Worm (Caenorhabditis elegans) whole organism, L4 larva: ENCODE data around the gene C03B1.10.
A peak's percentile ranks its signal among the peaks of the same experiment; 100 is the strongest.

ENCODE experiments used
- F26F4.8 ChIP-seq: fragments of 200-800 bp; sonication (Bioruptor generic); conservative IDR thresholded peaks from 2 replicates; pipeline ENCODE4 v1.3.6; 2022; ENCODE audit warnings: missing genetic modification characterization, missing compliant biosample characterization
- F44E2.7 ChIP-seq: fragments of 200-800 bp; sonication (Bioruptor generic); IDR thresholded peaks from 2 replicates; pipeline ENCODE4 v2.1.2; 2022; ENCODE audit warnings: missing genetic modification characterization, missing compliant biosample characterization
- F49E8.2 ChIP-seq: sonication (generic microtip); optimal IDR thresholded peaks from 2 replicates; lab custom pipeline; 2016; ENCODE audit warnings: missing compliant biosample characterization, mild to moderate bottlenecking, missing genetic modification characterization, borderline replicate concordance
- R02D3.7 ChIP-seq: fragments of 150-350 bp; sonication (generic microtip); optimal IDR thresholded peaks from 3 replicates; lab custom pipeline; 2014; ENCODE audit warnings: missing biosample characterization, missing genetic modification characterization
- T20F7.1 ChIP-seq: fragments of 200-800 bp; sonication (Bioruptor generic); optimal IDR thresholded peaks from 2 replicates; lab custom pipeline; 2018; ENCODE audit warnings: mild to moderate bottlenecking, missing genetic modification characterization, missing compliant biosample characterization
- Y48G9A.11 ChIP-seq: fragments of 200-800 bp; sonication (Bioruptor generic); IDR thresholded peaks from 2 replicates; pipeline ENCODE4 v1.3.6; 2022; ENCODE audit warnings: missing genetic modification reagents, missing genetic modification characterization, missing compliant biosample characterization
- Y75B8A.6 ChIP-seq: fragments of 200-800 bp; sonication (Bioruptor generic); IDR thresholded peaks from 2 replicates; pipeline ENCODE4 v1.3.6; 2022; ENCODE audit warnings: missing genetic modification reagents, missing genetic modification characterization, missing compliant biosample characterization
- ZK337.2 ChIP-seq: fragments of 200-800 bp; sonication (Bioruptor generic); IDR thresholded peaks from 2 replicates; pipeline ENCODE4 v1.3.6; 2022; ENCODE audit warnings: missing genetic modification reagents, missing genetic modification characterization, missing compliant biosample characterization
- aha-1 ChIP-seq: fragments of 150-350 bp; peaks from one replicate; lab custom pipeline; 2014; ENCODE audit warnings: missing biosample characterization, missing genetic modification characterization
- aly-2 ChIP-seq: sonication (generic microtip); optimal IDR thresholded peaks from 2 replicates; lab custom pipeline; 2018; ENCODE audit warnings: missing biosample characterization, missing genetic modification characterization
- ceh-28 ChIP-seq: fragments of 150-350 bp; optimal IDR thresholded peaks from 2 replicates; lab custom pipeline; 2014; ENCODE audit warnings: missing biosample characterization, missing genetic modification reagents, missing genetic modification characterization
- ceh-32 ChIP-seq: sonication (generic microtip); optimal IDR thresholded peaks from 2 replicates; lab custom pipeline; 2016; ENCODE audit warnings: mild to moderate bottlenecking, missing genetic modification characterization, missing compliant biosample characterization; ENCODE audit not compliant: poor library complexity
- ceh-44 ChIP-seq: fragments of 200-800 bp; sonication (Bioruptor generic); IDR thresholded peaks from 2 replicates; pipeline ENCODE4 v1.3.6; 2022; ENCODE audit warnings: missing genetic modification reagents, missing genetic modification characterization, missing compliant biosample characterization
- cey-2 ChIP-seq: sonication (generic microtip); optimal IDR thresholded peaks from 3 replicates; lab custom pipeline; 2017; ENCODE audit warnings: missing genetic modification characterization, mild to moderate bottlenecking, missing compliant biosample characterization, antibody characterized with exemption, borderline replicate concordance; ENCODE audit not compliant: insufficient read depth
- ctbp-1 ChIP-seq: fragments of 200-800 bp; sonication (Bioruptor generic); IDR thresholded peaks from 2 replicates; pipeline ENCODE4 v1.3.6; 2022; ENCODE audit warnings: missing genetic modification reagents, missing genetic modification characterization, missing compliant biosample characterization
- daf-12 ChIP-seq: fragments of 150-350 bp; optimal IDR thresholded peaks from 2 replicates; lab custom pipeline; 2014; ENCODE audit warnings: missing biosample characterization, missing genetic modification reagents, missing genetic modification characterization
- daf-16 ChIP-seq, 3 experiments: sonication (generic microtip); optimal IDR thresholded peaks; 2 replicates each; lab custom pipeline; 2016 to 2017; ENCODE audit warnings: missing genetic modification characterization in 3 of 3, missing genetic modification reagents in 3 of 3, mild to moderate bottlenecking in 2 of 3, missing compliant biosample characterization in 2 of 3, missing biosample characterization in 1 of 3, moderate library complexity in 1 of 3
- dmd-6 ChIP-seq: fragments of 200-800 bp; sonication (Bioruptor generic); IDR thresholded peaks from 2 replicates; pipeline ENCODE4 v1.3.6; 2022; ENCODE audit warnings: missing genetic modification reagents, missing genetic modification characterization, missing compliant biosample characterization
- dmd-8 ChIP-seq: fragments of 200-800 bp; sonication (Bioruptor generic); IDR thresholded peaks from 2 replicates; pipeline ENCODE4 v1.3.6; 2022; ENCODE audit warnings: missing genetic modification characterization, missing compliant biosample characterization
- duxl-1 ChIP-seq: sonication (generic microtip); optimal IDR thresholded peaks from 2 replicates; lab custom pipeline; 2016; ENCODE audit warnings: mild to moderate bottlenecking, missing genetic modification characterization, moderate library complexity, missing compliant biosample characterization; ENCODE audit not compliant: poor library complexity
- dve-1 ChIP-seq: sonication (generic microtip); optimal IDR thresholded peaks from 2 replicates; lab custom pipeline; 2017; ENCODE audit warnings: antibody characterized with exemption, mild to moderate bottlenecking, missing genetic modification characterization, missing compliant biosample characterization; ENCODE audit not compliant: insufficient read depth
- egl-27 ChIP-seq: sonication (generic microtip); optimal IDR thresholded peaks from 3 replicates; lab custom pipeline; 2017; ENCODE audit warnings: missing biosample characterization, missing genetic modification reagents, missing genetic modification characterization
- egl-43 ChIP-seq: fragments of 200-800 bp; sonication (Bioruptor generic); IDR thresholded peaks from 2 replicates; pipeline ENCODE4 v1.3.6; 2022; ENCODE audit warnings: missing genetic modification reagents, missing genetic modification characterization, missing compliant biosample characterization
- gei-8 ChIP-seq: fragments of 200-800 bp; sonication (Bioruptor generic); optimal IDR thresholded peaks from 2 replicates; lab custom pipeline; 2018; ENCODE audit warnings: mild to moderate bottlenecking, missing genetic modification characterization, missing compliant biosample characterization
- hif-1 ChIP-seq, 2 experiments: sonication (generic microtip); optimal IDR thresholded peaks; 2 replicates each; lab custom pipeline; 2016 to 2017; ENCODE audit warnings: missing compliant biosample characterization in 2 of 2, missing genetic modification characterization in 2 of 2, missing genetic modification reagents in 2 of 2, missing genotype in 2 of 2, mild to moderate bottlenecking in 1 of 2
- hlh-11 ChIP-seq: fragments of 200-800 bp; sonication (Bioruptor generic); optimal IDR thresholded peaks from 2 replicates; lab custom pipeline; 2018; ENCODE audit warnings: mild to moderate bottlenecking, missing genetic modification characterization, missing compliant biosample characterization
- hlh-30 ChIP-seq: sonication (generic microtip); optimal IDR thresholded peaks from 2 replicates; lab custom pipeline; 2017; ENCODE audit warnings: antibody characterized with exemption, mild to moderate bottlenecking, missing genetic modification characterization, missing compliant biosample characterization; ENCODE audit not compliant: insufficient read depth
- lin-1 ChIP-seq: fragments of 200-800 bp; sonication (Bioruptor generic); IDR thresholded peaks from 2 replicates; pipeline ENCODE4 v1.3.6; 2022; ENCODE audit warnings: missing genetic modification reagents, missing genetic modification characterization, missing compliant biosample characterization
- lin-15B ChIP-seq: fragments of 150-350 bp; sonication (generic microtip); optimal IDR thresholded peaks from 3 replicates; lab custom pipeline; 2014; ENCODE audit warnings: missing biosample characterization, missing genetic modification characterization
- mxl-2 ChIP-seq: fragments of 200-800 bp; sonication (Bioruptor generic); conservative IDR thresholded peaks from 2 replicates; pipeline ENCODE4 v1.3.6; 2022; ENCODE audit warnings: missing genetic modification reagents, missing genetic modification characterization, missing compliant biosample characterization
- nhr-237 ChIP-seq: sonication (generic microtip); optimal IDR thresholded peaks from 2 replicates; lab custom pipeline; 2017; ENCODE audit warnings: missing biosample characterization, missing genetic modification characterization
- nhr-28 ChIP-seq: fragments of 150-350 bp; optimal IDR thresholded peaks from 2 replicates; lab custom pipeline; 2014; ENCODE audit warnings: missing biosample characterization, missing genetic modification characterization
- nhr-41 ChIP-seq: fragments of 200-800 bp; sonication (Bioruptor generic); IDR thresholded peaks from 2 replicates; pipeline ENCODE4 v1.3.6; 2022; ENCODE audit warnings: missing genetic modification reagents, missing genetic modification characterization, missing compliant biosample characterization
- nhr-6 ChIP-seq: fragments of 150-350 bp; optimal IDR thresholded peaks from 2 replicates; lab custom pipeline; 2014; ENCODE audit warnings: missing biosample characterization, missing genetic modification characterization
- nhr-76 ChIP-seq: fragments of 150-350 bp; optimal IDR thresholded peaks from 2 replicates; lab custom pipeline; 2014; ENCODE audit warnings: missing biosample characterization, missing genetic modification characterization
- nhr-77 ChIP-seq: fragments of 150-350 bp; optimal IDR thresholded peaks from 2 replicates; lab custom pipeline; 2014; ENCODE audit warnings: missing biosample characterization, missing genetic modification characterization
- php-3 ChIP-seq: fragments of 200-800 bp; sonication (Bioruptor generic); IDR thresholded peaks from 2 replicates; pipeline ENCODE4 v1.3.6; 2022; ENCODE audit warnings: missing genetic modification reagents, missing genetic modification characterization, missing compliant biosample characterization
- pqm-1 ChIP-seq: sonication (generic microtip); optimal IDR thresholded peaks from 2 replicates; lab custom pipeline; 2017; ENCODE audit warnings: missing biosample characterization, missing genetic modification characterization
- rbr-2 ChIP-seq: sonication (generic microtip); optimal IDR thresholded peaks from 2 replicates; lab custom pipeline; 2016; ENCODE audit warnings: missing genotype, missing genetic modification characterization, missing compliant biosample characterization
- saeg-2 ChIP-seq: fragments of 200-800 bp; sonication (Bioruptor generic); IDR thresholded peaks from 2 replicates; pipeline ENCODE4 v1.3.6; 2022; ENCODE audit warnings: missing genetic modification reagents, missing genetic modification characterization, missing compliant biosample characterization
- set-16 ChIP-seq: fragments of 200-800 bp; sonication (Bioruptor generic); IDR thresholded peaks from 2 replicates; pipeline ENCODE4 v1.3.6; 2022; ENCODE audit warnings: missing genetic modification reagents, missing genetic modification characterization, missing compliant biosample characterization
- snpc-1.2 ChIP-seq: fragments of 200-800 bp; sonication (Bioruptor generic); IDR thresholded peaks from 2 replicates; pipeline ENCODE4 v1.3.6; 2022; ENCODE audit warnings: missing genetic modification reagents, missing genetic modification characterization, missing compliant biosample characterization
- unc-39 ChIP-seq: sonication (generic microtip); optimal IDR thresholded peaks from 2 replicates; lab custom pipeline; 2017; ENCODE audit warnings: missing biosample characterization, missing genetic modification characterization
- vab-7 ChIP-seq: fragments of 200-800 bp; sonication (Bioruptor generic); IDR thresholded peaks from 2 replicates; pipeline ENCODE4 v1.3.6; 2022; ENCODE audit warnings: missing genetic modification reagents, missing genetic modification characterization, missing compliant biosample characterization
- zfp-3 ChIP-seq: fragments of 200-800 bp; sonication (Bioruptor generic); conservative IDR thresholded peaks from 2 replicates; pipeline ENCODE4 v1.3.6; 2022; ENCODE audit warnings: missing genetic modification reagents, missing genetic modification characterization, missing compliant biosample characterization
- ztf-11 ChIP-seq: fragments of 150-350 bp; optimal IDR thresholded peaks from 2 replicates; lab custom pipeline; 2014; ENCODE audit warnings: missing biosample characterization, missing genetic modification characterization

C03B1.10 gene

ce11 chrX:6378363-6378762 lies 20.7 kb upstream of the C03B1.10 start (continued):
- 0 out of 2 replicates have a peak, but pooled peaks have one; percentile 36 for TF ChIP-seq vab-7 (GFP tag; lab: Robert Waterston, UW)
- no peak for TF ChIP-seq nhr-41 (GFP tag; lab: Robert Waterston, UW)
- no peak for TF ChIP-seq set-16 (GFP tag; lab: Robert Waterston, UW)
- TF ChIP-seq dve-1 (tag; lab: Kevin White, UChicago): peak; percentile 22
- no peak for TF ChIP-seq ceh-32 (tag; lab: Kevin White, UChicago)
- TF ChIP-seq lin-1 (GFP tag; lab: Robert Waterston, UW): no peak
- TF ChIP-seq ceh-28 (tag; lab: Kevin White, UChicago): no peak
- TF ChIP-seq duxl-1 (tag; lab: Kevin White, UChicago): no peak
- no peak for TF ChIP-seq ztf-11 (tag; lab: Kevin White, UChicago)
- no peak for TF ChIP-seq aly-2 (tag; lab: Kevin White, UChicago)
- TF ChIP-seq T20F7.1 (GFP tag; lab: Kevin White, UChicago): no peak
- no peak for TF ChIP-seq nhr-76 (tag; lab: Kevin White, UChicago)
- no peak for TF ChIP-seq ZK337.2
- TF ChIP-seq daf-16 (GFP tag; optimal IDR thresholded peaks at IDR 0.05; lab: Kevin White, UChicago): peak in 1 of 2 experiments; percentile 15
- TF ChIP-seq daf-16 (tag; optimal IDR thresholded peaks at IDR 0.05; lab: Kevin White, UChicago): peak; percentile 73
- TF ChIP-seq lin-15B (tag; lab: Kevin White, UChicago): no peak
- TF ChIP-seq mxl-2 (GFP tag; lab: Robert Waterston, UW): no peak
- TF ChIP-seq saeg-2 (GFP tag; lab: Robert Waterston, UW): no peak
- TF ChIP-seq unc-39: no peak

- TF ChIP-seq nhr-41 (GFP tag; lab: Robert Waterston, UW) (no peak), rbr-2 (tag; lab: Kevin White, UChicago) (no peak), F44E2.7 (GFP tag; lab: Robert Waterston, UW) (no peak), Y48G9A.11 (no peak), nhr-6 (tag; lab: Kevin White, UChicago) (no peak), nhr-76 (tag; lab: Kevin White, UChicago) (no peak), R02D3.7 (no peak), aha-1 (tag; lab: Kevin White, UChicago) (peak; percentile 84), zfp-3 (GFP tag; lab: Robert Waterston, UW) (no peak), unc-39 (no peak), ctbp-1 (no peak), F26F4.8 (GFP tag; lab: Robert Waterston, UW) (no peak), daf-12 (tag; lab: Kevin White, UChicago) (no peak), hif-1 (tag; optimal IDR thresholded peaks at IDR 0.05; lab: Kevin White, UChicago) (no peak), pqm-1 (tag; lab: Kevin White, UChicago) (peak; percentile 33), dmd-6 (GFP tag; lab: Robert Waterston, UW) (peak; percentile 38; the same call in 1 of the 2 replicates), nhr-28 (tag; lab: Kevin White, UChicago) (no peak), dmd-8 (no peak), nhr-77 (no peak), egl-43 (GFP tag; lab: Robert Waterston, UW) (no peak), nhr-237 (tag; lab: Kevin White, UChicago) (no peak), F49E8.2 (tag; lab: Kevin White, UChicago) (no peak), daf-16 (GFP tag; optimal IDR thresholded peaks at IDR 0.05; lab: Kevin White, UChicago) (no peak), daf-16 (tag; optimal IDR thresholded peaks at IDR 0.05; lab: Kevin White, UChicago) (peak; percentile 77), php-3 (GFP tag; lab: Robert Waterston, UW) (peak; percentile 47; the same call in 1 of the 2 replicates), ceh-28 (tag; lab: Kevin White, UChicago) (no peak), hlh-11 (tag; lab: Kevin White, UChicago) (peak; percentile 18), cey-2 (tag; lab: Kevin White, UChicago) (no peak), hlh-30 (tag; lab: Kevin White, UChicago) (no peak), dve-1 (tag; lab: Kevin White, UChicago) (peak; percentile 25), snpc-1.2 (GFP tag; lab: Robert Waterston, UW) (no peak), ceh-44 (GFP tag; lab: Robert Waterston, UW) (no peak), egl-27 (tag; lab: Kevin White, UChicago) (no peak), T20F7.1 (GFP tag; lab: Kevin White, UChicago) (no peak), gei-8 (GFP tag; lab: Kevin White, UChicago) (no peak), Y75B8A.6 (GFP tag; lab: Robert Waterston, UW) (no peak)
These were observed 20.1 kb upstream of the C03B1.10 start, which contains the start of gene lmp-1 for ce11 chrX:6377634-6378288. Gene lmp-1 (minus strand): TSS chrX:6377684.
